ENCODE assay signal across 6 worm cellular contexts in genomic region chrII:3296644-3297043, ce11.
TF ChIP-seq lines count a peak whose summit lies in the region.

Gene btb-16 (plus strand): TSS chrII:3296883.

TF ChIP-seq in whole organism, L1 larva, 84 proteins besides CTCF, POLR2A, EP300 and RAD21:
- no peak for TF ChIP-seq aly-2 (tag; optimal IDR thresholded peaks at IDR 0.05; lab: Kevin White, UChicago)
- no peak for TF ChIP-seq egl-13 (tag; optimal IDR thresholded peaks at IDR 0.05; lab: Kevin White, UChicago)
- TF ChIP-seq nhr-77 (tag; optimal IDR thresholded peaks at IDR 0.05; lab: Kevin White, UChicago) = no peak
- TF ChIP-seq efl-1 (optimal IDR thresholded peaks at IDR 0.05; lab: Kevin White, UChicago) = no peak
- peak in 1 of 2 experiments; percentile 77 for TF ChIP-seq efl-1 (GFP tag; optimal IDR thresholded peaks at IDR 0.05 in 1 of 2; lab: Kevin White, UChicago)
- TF ChIP-seq skn-1 (tag; optimal IDR thresholded peaks at IDR 0.05; lab: Kevin White, UChicago) = no peak
- no peak for TF ChIP-seq nhr-71 (tag; optimal IDR thresholded peaks at IDR 0.05; lab: Kevin White, UChicago)
- TF ChIP-seq egl-27 (tag; optimal IDR thresholded peaks at IDR 0.05; lab: Kevin White, UChicago) = no peak
- TF ChIP-seq elt-2 (tag; optimal IDR thresholded peaks at IDR 0.05; lab: Kevin White, UChicago) = peak; percentile 70
- no peak for TF ChIP-seq ceh-63 (GFP tag; optimal IDR thresholded peaks at IDR 0.05; lab: Kevin White, UChicago)
- peak in 1 of 2 experiments; percentile 22 for TF ChIP-seq lin-35 (GFP tag; optimal IDR thresholded peaks at IDR 0.05; lab: Kevin White, UChicago)
TF ChIP-seq in whole organism, L1 larva: peak in this region for 3.

TF ChIP-seq in whole organism, L2 larva, 48 proteins besides CTCF, POLR2A, EP300 and RAD21:
- TF ChIP-seq F13H6.1 (tag; optimal IDR thresholded peaks at IDR 0.05; lab: Kevin White, UChicago) (no peak), lin-13 (GFP tag; optimal IDR thresholded peaks at IDR 0.05; lab: Kevin White, UChicago) (no peak), fos-1 (tag; optimal IDR thresholded peaks at IDR 0.05; lab: Kevin White, UChicago) (peak; percentile 45), snpc-4 (tag; optimal IDR thresholded peaks at IDR 0.05; lab: Kevin White, UChicago) (no peak), crh-2 (tag; optimal IDR thresholded peaks at IDR 0.05; lab: Kevin White, UChicago) (no peak), Y55F3AM.14 (GFP tag; optimal IDR thresholded peaks at IDR 0.05; lab: Kevin White, UChicago) (no peak), ceh-82 (tag; optimal IDR thresholded peaks at IDR 0.05; lab: Kevin White, UChicago) (no peak)

TF ChIP-seq in whole organism, L3 larva, 47 proteins besides CTCF, POLR2A, EP300 and RAD21:
- TF ChIP-seq fkh-2 (tag; optimal IDR thresholded peaks at IDR 0.05; lab: Kevin White, UChicago) (no peak), pqm-1 (tag; optimal IDR thresholded peaks at IDR 0.05; lab: Kevin White, UChicago) (peak; percentile 6), pha-4 (tag; optimal IDR thresholded peaks at IDR 0.05; lab: Kevin White, UChicago) (peak; percentile 85), elt-2 (tag; optimal IDR thresholded peaks at IDR 0.05; lab: Kevin White, UChicago) (peak; percentile 61)

TF ChIP-seq in whole organism, L4 larva, 104 proteins besides CTCF, POLR2A, EP300 and RAD21 (continues in another document):
- TF ChIP-seq dmd-6 (GFP tag; IDR thresholded peaks at IDR 0.05; lab: Robert Waterston, UW) = 0 out of 2 replicates have a peak, but pooled peaks have one; percentile 13
- TF ChIP-seq pqm-1 (tag; optimal IDR thresholded peaks at IDR 0.05; lab: Kevin White, UChicago) = peak; percentile 1
- no peak for TF ChIP-seq mdt-29 (GFP tag; IDR thresholded peaks at IDR 0.05; lab: Robert Waterston, UW)
- TF ChIP-seq spr-3 (GFP tag; optimal IDR thresholded peaks at IDR 0.05; lab: Kevin White, UChicago) = no peak
- no peak for TF ChIP-seq ceh-32 (tag; optimal IDR thresholded peaks at IDR 0.05; lab: Kevin White, UChicago; ENCODE audit: poor library complexity)
- TF ChIP-seq nhr-28 (tag; optimal IDR thresholded peaks at IDR 0.05; lab: Kevin White, UChicago) = peak; percentile 36
- no peak for TF ChIP-seq php-3 (GFP tag; IDR thresholded peaks at IDR 0.05; lab: Robert Waterston, UW)
- TF ChIP-seq set-16 (GFP tag; IDR thresholded peaks at IDR 0.05; lab: Robert Waterston, UW) = no peak
- peak; percentile 26 for TF ChIP-seq hlh-30 (tag; optimal IDR thresholded peaks at IDR 0.05; lab: Kevin White, UChicago; ENCODE audit: insufficient read depth)
- TF ChIP-seq nhr-48 (tag; optimal IDR thresholded peaks at IDR 0.05; lab: Kevin White, UChicago) = no peak
- no peak for TF ChIP-seq jun-1 (tag; optimal IDR thresholded peaks at IDR 0.05; lab: Kevin White, UChicago)
- no peak for TF ChIP-seq mxl-2 (GFP tag; conservative IDR thresholded peaks at IDR 0.05; lab: Robert Waterston, UW)
- no peak for TF ChIP-seq zip-2 (tag; optimal IDR thresholded peaks at IDR 0.05; lab: Kevin White, UChicago)
- TF ChIP-seq hlh-11 (tag; optimal IDR thresholded peaks at IDR 0.05; lab: Kevin White, UChicago) = peak; percentile 9
- TF ChIP-seq nhr-25 (tag; optimal IDR thresholded peaks at IDR 0.05; lab: Kevin White, UChicago; ENCODE audit: borderline replicate concordance, insufficient read depth) = no peak
- no peak for TF ChIP-seq lim-7 (GFP tag; IDR thresholded peaks at IDR 0.05; lab: Robert Waterston, UW)
- no peak for TF ChIP-seq snpc-4 (tag; optimal IDR thresholded peaks at IDR 0.05; lab: Kevin White, UChicago)
- no peak for TF ChIP-seq daf-16 (GFP tag; optimal IDR thresholded peaks at IDR 0.05; lab: Kevin White, UChicago)
- peak; percentile 91 for TF ChIP-seq daf-16 (tag; optimal IDR thresholded peaks at IDR 0.05; lab: Kevin White, UChicago)
- no peak for TF ChIP-seq daf-19 (GFP tag; conservative IDR thresholded peaks at IDR 0.05; lab: Robert Waterston, UW)
- no peak for TF ChIP-seq dpl-1 (GFP tag; optimal IDR thresholded peaks at IDR 0.05; lab: Kevin White, UChicago)
- no peak for TF ChIP-seq lin-13 (GFP tag; optimal IDR thresholded peaks at IDR 0.05; lab: Kevin White, UChicago)
- no peak for TF ChIP-seq egl-27 (tag; optimal IDR thresholded peaks at IDR 0.05; lab: Kevin White, UChicago)
- peak; percentile 40 for TF ChIP-seq dve-1 (tag; optimal IDR thresholded peaks at IDR 0.05; lab: Kevin White, UChicago; ENCODE audit: insufficient read depth)

TF ChIP-seq in whole organism, late embryonic, 69 proteins besides CTCF, POLR2A, EP300 and RAD21:
- TF ChIP-seq madf-2 (tag; optimal IDR thresholded peaks at IDR 0.05; lab: Kevin White, UChicago) (no peak), elt-2 (tag; optimal IDR thresholded peaks at IDR 0.05; lab: Kevin White, UChicago) (peak; percentile 15)

TF ChIP-seq in whole organism, young adult, 124 proteins besides CTCF, POLR2A, EP300 and RAD21:
- TF ChIP-seq tbp1 (GFP tag; optimal IDR thresholded peaks at IDR 0.05; lab: Kevin White, UChicago) (no peak), nhr-80 (tag; optimal IDR thresholded peaks at IDR 0.05; lab: Kevin White, UChicago) (peak; percentile 36)
